Fruit fly (Drosophila melanogaster): ENCODE data around the gene CG34150.

dm6 chr3R:24829887-24830351, 15.9 kb downstream of the CG34150 start, which contains the start of the genes Kaz and CG43273:
- no peak for TF ChIP-seq cic (GFP tag; optimal IDR thresholded peaks at IDR 0.05)
- TF ChIP-seq pad (GFP tag; optimal IDR thresholded peaks at IDR 0.05): peak; percentile 36
- no peak for TF ChIP-seq cnc (optimal IDR thresholded peaks at IDR 0.05)
- TF ChIP-seq Mnt (GFP tag; optimal IDR thresholded peaks at IDR 0.05): peak; percentile 25
- peak; percentile 62 for TF ChIP-seq kay (GFP tag; ENCODE audit: borderline replicate concordance)
- no peak for TF ChIP-seq CG12768 (GFP tag; optimal IDR thresholded peaks at IDR 0.05)
- peak; percentile 54 for TF ChIP-seq CG11617 (GFP tag; optimal IDR thresholded peaks at IDR 0.05)
- peak; percentile 41 for TF ChIP-seq CG7045 (GFP tag; optimal IDR thresholded peaks at IDR 0.05)
- TF ChIP-seq tj (GFP tag; optimal IDR thresholded peaks at IDR 0.05): peak; percentile 35
- TF ChIP-seq toe (GFP tag; optimal IDR thresholded peaks at IDR 0.05): peak; percentile 71
